Fruit fly (Drosophila melanogaster) S2 (cell line): Measurements from ENCODE around the gene CCKLR-17D1.

Experiments used
- CG8478 ChIP-seq: fragments of >200 bp; optimal IDR thresholded peaks from 2 replicates; lab custom pipeline; 2018
- CTCF ChIP-seq, 2 experiments: fragments of >200 bp; optimal IDR thresholded peaks; 2 replicates each; lab custom pipeline; 2018

CCKLR-17D1 gene

dm6 chrX:18726270-18726669 lies at the start of gene CCKLR-17D1:
Gene CCKLR-17D1, minus strand, starts transcription at chrX:18726572.
- TF ChIP-seq CG8478 (lab: Kevin White, UChicago) (no peak), CTCF (optimal IDR thresholded peaks at IDR 0.05; lab: Kevin White, UChicago) (no peak)

dm6 chrX:18775839-18776538 lies 49.6 kb upstream of the CCKLR-17D1 start:
- TF ChIP-seq CG8478 (lab: Kevin White, UChicago) (no peak), CTCF (optimal IDR thresholded peaks at IDR 0.05; lab: Kevin White, UChicago) (no peak)

dm6 chrX:18774818-18775343 lies 48.5 kb upstream of the CCKLR-17D1 start, which contains the start of gene CG6891:
Gene CG6891, plus strand, starts transcription at chrX:18775228.
- no peak for TF ChIP-seq CG8478 (lab: Kevin White, UChicago)
- TF ChIP-seq CTCF (optimal IDR thresholded peaks at IDR 0.05; lab: Kevin White, UChicago): peak; percentile 12 to 22

dm6 chrX:18773817-18774216 lies 47.4 kb upstream of the CCKLR-17D1 start, which contains the start of gene CCKLR-17D3:
Gene CCKLR-17D3, minus strand, starts transcription at chrX:18774027.
- TF ChIP-seq CG8478 (lab: Kevin White, UChicago): no peak
- no peak for TF ChIP-seq CTCF (optimal IDR thresholded peaks at IDR 0.05; lab: Kevin White, UChicago)

- TF ChIP-seq CTCF (optimal IDR thresholded peaks at IDR 0.05; lab: Kevin White, UChicago): peak; percentile 13 to 40
- no peak for TF ChIP-seq CG8478 (lab: Kevin White, UChicago)
These were observed 45.6 kb upstream of the CCKLR-17D1 start for dm6 chrX:18771995-18772394.

dm6 chrX:18771356-18771755 lies 45.0 kb upstream of the CCKLR-17D1 start:
- TF ChIP-seq CTCF (optimal IDR thresholded peaks at IDR 0.05; lab: Kevin White, UChicago): no peak
- TF ChIP-seq CG8478 (lab: Kevin White, UChicago): no peak

- TF ChIP-seq CG8478 (lab: Kevin White, UChicago) (no peak), CTCF (optimal IDR thresholded peaks at IDR 0.05; lab: Kevin White, UChicago) (no peak)
These were observed 21.8 kb upstream of the CCKLR-17D1 start, which contains the start of gene CG12609 for dm6 chrX:18748206-18748605. Gene CG12609, minus strand, starts transcription at chrX:18748306.

dm6 chrX:18739795-18740194 lies 13.4 kb upstream of the CCKLR-17D1 start, which contains the start of gene CG6873:
Gene CG6873, minus strand, starts transcription at chrX:18739895.
- TF ChIP-seq CG8478 (lab: Kevin White, UChicago): no peak
- TF ChIP-seq CTCF (optimal IDR thresholded peaks at IDR 0.05; lab: Kevin White, UChicago): no peak

dm6 chrX:18725572-18725971 lies 800 bp downstream of the CCKLR-17D1 start, which contains the start of gene CG42302:
Gene CG42302, minus strand, starts transcription at chrX:18725672.
- TF ChIP-seq CG8478 (lab: Kevin White, UChicago) (no peak), CTCF (optimal IDR thresholded peaks at IDR 0.05; lab: Kevin White, UChicago) (no peak)

dm6 chrX:18709565-18709964 lies 16.8 kb downstream of the CCKLR-17D1 start, which contains the start of gene Cyp308a1:
Gene Cyp308a1, plus strand, starts transcription at chrX:18709865.
- no peak for TF ChIP-seq CG8478 (lab: Kevin White, UChicago)
- no peak for TF ChIP-seq CTCF (optimal IDR thresholded peaks at IDR 0.05; lab: Kevin White, UChicago)

dm6 chrX:18703875-18704274 lies 22.5 kb downstream of the CCKLR-17D1 start:
- no peak for TF ChIP-seq CG8478 (lab: Kevin White, UChicago)
- peak; percentile 90 to 92 for TF ChIP-seq CTCF (optimal IDR thresholded peaks at IDR 0.05; lab: Kevin White, UChicago)

dm6 chrX:18702245-18702644 lies 24.1 kb downstream of the CCKLR-17D1 start:
- no peak for TF ChIP-seq CTCF (optimal IDR thresholded peaks at IDR 0.05; lab: Kevin White, UChicago)
- TF ChIP-seq CG8478 (lab: Kevin White, UChicago): no peak

dm6 chrX:18701752-18702151 lies 24.6 kb downstream of the CCKLR-17D1 start:
- no peak for TF ChIP-seq CG8478 (lab: Kevin White, UChicago)
- no peak for TF ChIP-seq CTCF (optimal IDR thresholded peaks at IDR 0.05; lab: Kevin White, UChicago)

- TF ChIP-seq CG8478 (lab: Kevin White, UChicago): no peak
- no peak for TF ChIP-seq CTCF (optimal IDR thresholded peaks at IDR 0.05; lab: Kevin White, UChicago)
These were observed 25.8 kb downstream of the CCKLR-17D1 start for dm6 chrX:18700586-18700985.
